Fruit fly (Drosophila melanogaster) whole organism, adult: Measurements from ENCODE around the gene CG42268.
A peak's percentile ranks its signal among the peaks of the same experiment; 100 is the strongest.

Experiments
- CG11617 ChIP-seq: fragments of 200-800 bp; sonication (Bioruptor generic); optimal IDR thresholded peaks from 2 replicates; lab custom pipeline; 2017; ENCODE audit warnings: mild to moderate bottlenecking, missing biosample characterization, missing genetic modification reagents, missing genetic modification characterization
- CG12768 ChIP-seq: fragments of 200-800 bp; sonication (Bioruptor generic); optimal IDR thresholded peaks from 2 replicates; lab custom pipeline; 2017; ENCODE audit warnings: missing biosample characterization, missing genetic modification characterization, mild to moderate bottlenecking, moderate library complexity, missing genetic modification reagents
- CG33017 ChIP-seq: fragments of 200-800 bp; sonication (Bioruptor generic); optimal IDR thresholded peaks from 2 replicates; lab custom pipeline; 2018; ENCODE audit warnings: missing biosample characterization, mild to moderate bottlenecking, missing genetic modification characterization, moderate library complexity
- CG5204 ChIP-seq: fragments of 200-800 bp; sonication (Bioruptor generic); optimal IDR thresholded peaks from 2 replicates; lab custom pipeline; 2016; ENCODE audit warnings: missing biosample characterization, missing genetic modification characterization
- CG7101 ChIP-seq: fragments of 200-800 bp; sonication (Bioruptor generic); optimal IDR thresholded peaks from 2 replicates; lab custom pipeline; 2018; ENCODE audit warnings: missing biosample characterization, mild to moderate bottlenecking, missing genetic modification characterization, moderate library complexity
- bab1 ChIP-seq: fragments of 200-800 bp; sonication (Bioruptor generic); optimal IDR thresholded peaks from 3 replicates; lab custom pipeline; 2019; ENCODE audit warnings: missing biosample characterization, mild to moderate bottlenecking, missing genetic modification characterization, moderate library complexity
- cic ChIP-seq: fragments of 200-800 bp; sonication (Bioruptor generic); optimal IDR thresholded peaks from 2 replicates; lab custom pipeline; 2017; ENCODE audit warnings: missing biosample characterization, mild to moderate bottlenecking, missing genetic modification characterization, moderate library complexity
- cnc ChIP-seq, 2 experiments: fragments of >200 bp; optimal IDR thresholded peaks; 2 replicates each; lab custom pipeline; 2017
- pad ChIP-seq: fragments of 200-800 bp; sonication (Bioruptor generic); optimal IDR thresholded peaks from 3 replicates; lab custom pipeline; 2017; ENCODE audit warnings: missing biosample characterization, missing genetic modification characterization, mild to moderate bottlenecking, moderate library complexity, missing genetic modification reagents
- tj ChIP-seq: fragments of 200-800 bp; sonication (Bioruptor generic); optimal IDR thresholded peaks from 3 replicates; lab custom pipeline; 2017; ENCODE audit warnings: missing biosample characterization, mild to moderate bottlenecking, missing genetic modification characterization, moderate library complexity
- toe ChIP-seq: fragments of 200-800 bp; sonication (Bioruptor generic); optimal IDR thresholded peaks from 2 replicates; lab custom pipeline; 2016; ENCODE audit warnings: missing biosample characterization, missing genetic modification characterization

DNA sequence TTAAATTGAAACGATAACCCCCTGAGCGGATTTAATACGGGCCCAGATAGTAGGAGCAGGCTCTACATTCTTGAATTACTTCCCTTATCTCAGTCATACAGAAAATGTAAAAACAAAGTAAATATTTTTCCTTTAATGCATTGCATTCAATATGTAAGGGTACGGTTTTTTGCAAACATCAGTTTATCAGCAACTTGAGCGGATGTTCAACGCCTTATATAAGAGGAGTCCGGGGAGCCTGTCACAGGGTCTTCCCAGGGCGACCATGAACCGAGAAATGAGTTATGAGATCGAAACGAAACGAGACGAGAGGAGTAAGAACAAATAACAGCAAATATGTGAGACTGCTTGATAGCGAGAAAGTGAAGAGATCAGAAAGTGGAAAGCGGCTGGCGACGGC, 43.6 kb downstream of the CG42268 start:
- TF ChIP-seq CG12768 (GFP tag; lab: Kevin White, UChicago) (no peak), CG11617 (GFP tag; lab: Kevin White, UChicago) (no peak), cnc (optimal IDR thresholded peaks at IDR 0.05; lab: Kevin White, UChicago) (no peak), pad (GFP tag; lab: Kevin White, UChicago) (no peak), tj (GFP tag; lab: Kevin White, UChicago) (no peak), CG33017 (no peak), bab1 (GFP tag; lab: Kevin White, UChicago) (no peak), toe (no peak), CG7101 (tag; lab: Kevin White, UChicago) (no peak), cic (GFP tag; lab: Kevin White, UChicago) (peak; percentile 44), CG5204 (GFP tag; lab: Kevin White, UChicago) (no peak)
